Fruit fly (Drosophila melanogaster) whole organism, embryonic: ENCODE data around the gene CG44271.

Source experiments
- CG10565 ChIP-seq: fragments of 200-800 bp; sonication (Bioruptor generic); optimal IDR thresholded peaks from 3 replicates; lab custom pipeline; 2016; ENCODE audit warnings: missing biosample characterization, mild to moderate bottlenecking, missing genetic modification characterization
- CG11456 ChIP-seq: fragments of 200-800 bp; sonication (Bioruptor generic); IDR thresholded peaks from 3 replicates; pipeline ENCODE4 v1.3.6; 2022; ENCODE audit warnings: missing biosample characterization, missing genetic modification characterization
- CG15479 ChIP-seq: fragments of 200-800 bp; sonication (Bioruptor generic); optimal IDR thresholded peaks from 3 replicates; lab custom pipeline; 2019; ENCODE audit warnings: missing biosample characterization, mild to moderate bottlenecking, missing genetic modification characterization, moderate library complexity
- CG16813 ChIP-seq: fragments of 200-800 bp; sonication (Bioruptor generic); IDR thresholded peaks from 3 replicates; pipeline ENCODE4 v1.3.6; 2022; ENCODE audit warnings: missing biosample characterization, missing genetic modification characterization; ENCODE audit not compliant: partially characterized antibody
- CG17385 ChIP-seq: fragments of 200-800 bp; sonication (Bioruptor generic); optimal IDR thresholded peaks from 3 replicates; lab custom pipeline; 2018; ENCODE audit warnings: missing biosample characterization, mild to moderate bottlenecking, missing genetic modification characterization
- CG2889 ChIP-seq: fragments of 200-800 bp; sonication (Bioruptor generic); IDR thresholded peaks from 3 replicates; pipeline ENCODE4 v1.3.6; 2022; ENCODE audit warnings: missing biosample characterization, missing genetic modification characterization
- CG32532 ChIP-seq: fragments of 200-800 bp; sonication (Bioruptor generic); IDR thresholded peaks from 2 replicates; pipeline ENCODE4 v1.3.6; 2022; ENCODE audit warnings: missing biosample characterization, missing genetic modification characterization
- CG33213 ChIP-seq: fragments of 200-800 bp; sonication (Bioruptor generic); optimal IDR thresholded peaks from 3 replicates; lab custom pipeline; 2016; ENCODE audit warnings: missing biosample characterization, missing genetic modification characterization
- CG4328 ChIP-seq: fragments of 200-800 bp; sonication (Bioruptor generic); optimal IDR thresholded peaks from 3 replicates; lab custom pipeline; 2017; ENCODE audit warnings: missing biosample characterization, missing genetic modification reagents, missing genetic modification characterization
- CG6654 ChIP-seq: fragments of 200-800 bp; sonication (Bioruptor generic); optimal IDR thresholded peaks from 2 replicates; lab custom pipeline; 2017; ENCODE audit warnings: missing biosample characterization, mild to moderate bottlenecking, missing genetic modification characterization
- CG6791 ChIP-seq: fragments of 200-800 bp; sonication (Bioruptor generic); IDR thresholded peaks from 3 replicates; pipeline ENCODE4 v1.3.6; 2022; ENCODE audit warnings: missing biosample characterization, missing genetic modification characterization; ENCODE audit not compliant: partially characterized antibody
- CG7372 ChIP-seq: fragments of 200-800 bp; sonication (Bioruptor generic); IDR thresholded peaks from 2 replicates; pipeline ENCODE4 v1.3.6; 2022; ENCODE audit warnings: missing biosample characterization, missing genetic modification characterization
- CG7928 ChIP-seq: fragments of 200-800 bp; sonication (Bioruptor generic); optimal IDR thresholded peaks from 2 replicates; lab custom pipeline; 2017; ENCODE audit warnings: missing biosample characterization, mild to moderate bottlenecking, missing genetic modification characterization
- CG8765 ChIP-seq: fragments of 200-800 bp; sonication (Bioruptor generic); IDR thresholded peaks from 2 replicates; pipeline ENCODE4 v1.3.6; 2022; ENCODE audit warnings: missing biosample characterization, missing genetic modification characterization
- D ChIP-seq, 2 experiments: fragments of 200-800 bp in 1 of 2; fragments of >200 bp in 1 of 2; sonication (Bioruptor generic) in 1 of 2; optimal IDR thresholded peaks; 2 replicates in 1 of 2; 3 replicates in 1 of 2; lab custom pipeline; 2017; ENCODE audit warnings: mild to moderate bottlenecking in 1 of 2, missing biosample characterization in 1 of 2, missing genetic modification characterization in 1 of 2, missing genetic modification reagents in 1 of 2
- D19B ChIP-seq: fragments of 200-800 bp; sonication (Bioruptor generic); optimal IDR thresholded peaks from 2 replicates; lab custom pipeline; 2017; ENCODE audit warnings: missing biosample characterization, mild to moderate bottlenecking, missing genetic modification characterization
- Elba2 ChIP-seq: fragments of 200-800 bp; sonication (Bioruptor generic); optimal IDR thresholded peaks from 3 replicates; lab custom pipeline; 2016; ENCODE audit warnings: missing biosample characterization, missing genetic modification characterization
- Fer2 ChIP-seq: fragments of 200-800 bp; sonication (Bioruptor generic); optimal IDR thresholded peaks from 2 replicates; lab custom pipeline; 2018; ENCODE audit warnings: missing biosample characterization, mild to moderate bottlenecking, missing genetic modification characterization, moderate library complexity
- Gsc ChIP-seq: fragments of 200-800 bp; sonication (Bioruptor generic); IDR thresholded peaks from 2 replicates; pipeline ENCODE4 v1.3.6; 2022; ENCODE audit warnings: missing biosample characterization, missing genetic modification characterization
- H2.0 ChIP-seq: fragments of 200-800 bp; sonication (Bioruptor generic); IDR thresholded peaks from 2 replicates; pipeline ENCODE4 v1.3.6; 2022; ENCODE audit warnings: missing biosample characterization, missing genetic modification characterization
- Hey ChIP-seq: fragments of 200-800 bp; sonication (Bioruptor generic); optimal IDR thresholded peaks from 3 replicates; lab custom pipeline; 2018; ENCODE audit warnings: missing biosample characterization, mild to moderate bottlenecking, missing genetic modification characterization
- Hr3 ChIP-seq: fragments of 200-800 bp; sonication (Bioruptor generic); optimal IDR thresholded peaks from 3 replicates; lab custom pipeline; 2016; ENCODE audit warnings: missing biosample characterization, missing genetic modification characterization
- Hr51 ChIP-seq, 2 experiments: fragments of 200-800 bp; sonication (Bioruptor generic); optimal IDR thresholded peaks; 2 replicates in 1 of 2; 3 replicates in 1 of 2; lab custom pipeline; 2016 to 2018; ENCODE audit warnings: missing biosample characterization in 2 of 2, missing genetic modification characterization in 2 of 2, mild to moderate bottlenecking in 1 of 2, moderate library complexity in 1 of 2
- MTF-1 ChIP-seq: fragments of 200-800 bp; sonication (Bioruptor generic); optimal IDR thresholded peaks from 2 replicates; lab custom pipeline; 2018; ENCODE audit warnings: missing biosample characterization, mild to moderate bottlenecking, missing genetic modification characterization, borderline replicate concordance
- Pdp1 ChIP-seq, 2 experiments: fragments of 200-800 bp; sonication (Bioruptor generic); optimal IDR thresholded peaks; 3 replicates each; lab custom pipeline; 2016; ENCODE audit warnings: missing biosample characterization in 2 of 2, missing genetic modification characterization in 2 of 2, mild to moderate bottlenecking in 1 of 2, moderate library complexity in 1 of 2
- Poxn ChIP-seq: fragments of 200-800 bp; sonication (Bioruptor generic); IDR thresholded peaks from 2 replicates; pipeline ENCODE4 v1.3.6; 2022; ENCODE audit warnings: missing biosample characterization, missing genetic modification characterization
- Xbp1 ChIP-seq: fragments of 200-800 bp; sonication (Bioruptor generic); optimal IDR thresholded peaks from 3 replicates; lab custom pipeline; 2016; ENCODE audit warnings: missing biosample characterization, mild to moderate bottlenecking, missing genetic modification characterization
- YL-1 ChIP-seq: fragments of 200-800 bp; sonication (Bioruptor generic); optimal IDR thresholded peaks from 3 replicates; lab custom pipeline; 2017; ENCODE audit warnings: missing biosample characterization, mild to moderate bottlenecking, missing genetic modification characterization
- ac ChIP-seq: fragments of 200-800 bp; sonication (Bioruptor generic); optimal IDR thresholded peaks from 3 replicates; lab custom pipeline; 2017; ENCODE audit warnings: missing biosample characterization, mild to moderate bottlenecking, missing genetic modification characterization
- bowl ChIP-seq: fragments of 200-800 bp; sonication (Bioruptor generic); IDR thresholded peaks from 2 replicates; pipeline ENCODE4 v1.3.6; 2022; ENCODE audit warnings: missing biosample characterization, missing genetic modification characterization
- dm ChIP-seq: fragments of 200-800 bp; sonication (Bioruptor generic); optimal IDR thresholded peaks from 3 replicates; lab custom pipeline; 2016; ENCODE audit warnings: missing biosample characterization, missing genetic modification characterization
- fu2 ChIP-seq: fragments of 200-800 bp; sonication (Bioruptor generic); optimal IDR thresholded peaks from 2 replicates; lab custom pipeline; 2016; ENCODE audit warnings: missing biosample characterization, missing genetic modification characterization
- gfzf ChIP-seq: fragments of 200-800 bp; sonication (Bioruptor generic); optimal IDR thresholded peaks from 2 replicates; lab custom pipeline; 2016; ENCODE audit warnings: missing biosample characterization, mild to moderate bottlenecking, missing genetic modification characterization, moderate library complexity
- gro ChIP-seq: fragments of 200-800 bp; sonication (Bioruptor generic); optimal IDR thresholded peaks from 2 replicates; lab custom pipeline; 2016; ENCODE audit warnings: missing biosample characterization, missing genetic modification characterization
- jing ChIP-seq: fragments of 200-800 bp; sonication (Bioruptor generic); optimal IDR thresholded peaks from 2 replicates; lab custom pipeline; 2018; ENCODE audit warnings: missing biosample characterization, mild to moderate bottlenecking, missing genetic modification characterization
- kni ChIP-seq: fragments of 200-800 bp; sonication (Bioruptor generic); optimal IDR thresholded peaks from 3 replicates; lab custom pipeline; 2017; ENCODE audit warnings: mild to moderate bottlenecking, missing biosample characterization, missing genetic modification reagents, missing genetic modification characterization
- maf-S ChIP-seq: fragments of 200-800 bp; sonication (Bioruptor generic); optimal IDR thresholded peaks from 2 replicates; lab custom pipeline; 2016; ENCODE audit warnings: missing biosample characterization, missing genetic modification characterization
- nau ChIP-seq: fragments of 200-800 bp; sonication (Bioruptor generic); optimal IDR thresholded peaks from 3 replicates; lab custom pipeline; 2017; ENCODE audit warnings: missing biosample characterization, mild to moderate bottlenecking, missing genetic modification characterization, missing genetic modification reagents
- oc ChIP-seq: fragments of 200-800 bp; sonication (Bioruptor generic); optimal IDR thresholded peaks from 2 replicates; lab custom pipeline; 2018; ENCODE audit warnings: missing biosample characterization, mild to moderate bottlenecking, missing genetic modification characterization, moderate library complexity
- org-1 ChIP-seq: fragments of 200-800 bp; sonication (Bioruptor generic); optimal IDR thresholded peaks from 2 replicates; lab custom pipeline; 2017; ENCODE audit warnings: missing biosample characterization, missing genetic modification characterization
- pb ChIP-seq: fragments of 200-800 bp; sonication (Bioruptor generic); optimal IDR thresholded peaks from 3 replicates; lab custom pipeline; 2016; ENCODE audit warnings: missing biosample characterization, missing genetic modification characterization
- prd ChIP-seq, 3 experiments: fragments of >200 bp in 2 of 3; fragments of 200-800 bp in 1 of 3; sonication (Bioruptor generic) in 1 of 3; optimal IDR thresholded peaks in 2 of 3; IDR thresholded peaks in 1 of 3; 2 replicates in 2 of 3; 3 replicates in 1 of 3; pipeline versions ENCODE4 v1.3.6 to Lab custom; 2017 to 2022; ENCODE audit warnings: missing biosample characterization in 1 of 3, missing genetic modification characterization in 1 of 3
- sc ChIP-seq, 3 experiments: fragments of >200 bp in 2 of 3; fragments of 200-800 bp in 1 of 3; sonication (Bioruptor generic) in 1 of 3; optimal IDR thresholded peaks; 2 replicates in 2 of 3; 3 replicates in 1 of 3; lab custom pipeline; 2017; ENCODE audit warnings: mild to moderate bottlenecking in 1 of 3, missing biosample characterization in 1 of 3, missing genetic modification characterization in 1 of 3, missing genetic modification reagents in 1 of 3
- sens-2 ChIP-seq: fragments of 200-800 bp; sonication (Bioruptor generic); IDR thresholded peaks from 2 replicates; pipeline ENCODE4 v1.3.6; 2022; ENCODE audit warnings: missing biosample characterization, missing genetic modification characterization
- usp ChIP-seq: fragments of >200 bp; optimal IDR thresholded peaks from 2 replicates; lab custom pipeline; 2017; ENCODE audit warnings: missing biosample characterization, missing genetic modification characterization
- wor ChIP-seq: fragments of 200-800 bp; sonication (Bioruptor generic); IDR thresholded peaks from 2 replicates; pipeline ENCODE4 v1.3.6; 2022; ENCODE audit warnings: missing biosample characterization, missing genetic modification characterization

CG44271 gene

DNA sequence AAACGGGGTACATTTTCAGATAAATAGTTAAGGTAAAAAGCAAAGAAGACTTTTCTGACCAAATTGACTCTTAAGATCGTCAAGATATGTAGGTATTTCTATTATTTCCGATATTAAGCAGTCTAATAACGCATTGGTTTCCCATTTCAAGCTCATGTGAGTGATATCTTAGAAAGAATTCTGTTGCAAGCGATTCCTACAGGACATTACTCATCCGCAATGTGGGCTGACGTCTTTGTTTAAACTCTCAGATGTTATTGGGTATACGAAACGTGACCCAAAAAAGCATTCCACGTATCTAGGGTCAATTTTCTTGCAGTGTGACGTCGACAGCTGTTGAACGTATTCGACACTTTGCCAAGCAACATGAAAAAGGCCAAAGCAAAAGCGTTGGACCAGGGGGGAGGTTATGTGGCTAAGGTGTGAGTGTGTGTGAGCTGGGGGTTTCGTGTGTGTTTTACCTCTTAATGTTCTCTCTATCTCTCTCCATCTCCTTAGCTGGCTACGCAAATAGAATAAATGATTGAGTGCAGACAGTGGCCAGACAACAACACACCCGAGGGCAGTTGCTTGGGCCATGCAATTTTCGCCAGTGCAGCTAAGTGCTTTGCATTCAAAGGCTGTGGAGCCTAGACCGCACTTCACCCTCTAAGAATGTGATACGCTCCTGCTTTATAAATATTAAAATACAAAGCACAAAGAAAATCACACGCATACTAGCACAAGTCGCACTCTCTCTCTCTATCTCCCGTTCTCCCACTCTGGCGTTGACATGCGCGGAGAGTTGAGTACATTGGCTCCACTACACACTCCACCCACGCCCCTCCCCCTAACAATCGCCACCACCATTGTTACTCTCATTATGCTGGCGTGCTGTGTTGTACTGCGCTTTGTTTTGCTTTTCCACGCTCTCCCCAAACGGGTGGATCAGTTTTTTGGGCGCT, 39.6 kb upstream of the CG44271 start (continued):
- TF ChIP-seq jing (GFP tag; lab: Kevin White, UChicago), result peak; percentile 93
- TF ChIP-seq Poxn (GFP tag; lab: Robert Waterston, UW), result peak; percentile 73
- TF ChIP-seq CG6791 (GFP tag; lab: Robert Waterston, UW), result peak; percentile 45; the same call in 1 of the 3 replicates
- TF ChIP-seq CG32532, result peak; percentile 86
- peak; percentile 92 for TF ChIP-seq CG7372
- TF ChIP-seq bowl (GFP tag; lab: Robert Waterston, UW), result peak; percentile 9; the same call in 1 of the 2 replicates
- peak; percentile 91 for TF ChIP-seq CG17385 (GFP tag; lab: Kevin White, UChicago)
- TF ChIP-seq ac (GFP tag; lab: Kevin White, UChicago), result no peak
- peak; percentile 64 for TF ChIP-seq oc
- peak; percentile 90 to 97 for TF ChIP-seq Pdp1 (GFP tag; optimal IDR thresholded peaks at IDR 0.05; lab: Kevin White, UChicago)
- no peak for TF ChIP-seq prd (optimal IDR thresholded peaks at IDR 0.05; lab: Kevin White, UChicago)
- TF ChIP-seq prd (GFP tag; IDR thresholded peaks at IDR 0.05; lab: Robert Waterston, UW), result peak; percentile 91
- peak; percentile 95 for TF ChIP-seq CG4328 (GFP tag; lab: Kevin White, UChicago)
- peak; percentile 89 for TF ChIP-seq D19B (GFP tag; lab: Kevin White, UChicago)
- TF ChIP-seq gro, result peak; percentile 96
- peak; percentile 89 for TF ChIP-seq Fer2 (tag; lab: Kevin White, UChicago)
- TF ChIP-seq D (optimal IDR thresholded peaks at IDR 0.05; lab: Kevin White, UChicago), result no peak
- peak; percentile 97 for TF ChIP-seq D (GFP tag; optimal IDR thresholded peaks at IDR 0.05; lab: Kevin White, UChicago)
- peak; percentile 25 for TF ChIP-seq gfzf
- peak; percentile 97 for TF ChIP-seq fu2
- TF ChIP-seq Hr3 (GFP tag; lab: Kevin White, UChicago), result peak; percentile 97
- peak; percentile 96 for TF ChIP-seq pb (GFP tag; lab: Kevin White, UChicago)
- peak; percentile 85 for TF ChIP-seq CG11456 (GFP tag; lab: Robert Waterston, UW)
- peak; percentile 70 for TF ChIP-seq CG7928 (GFP tag; lab: Kevin White, UChicago)
- peak; percentile 85 for TF ChIP-seq CG10565 (GFP tag; lab: Kevin White, UChicago)
- peak; percentile 34; the same call in 1 of the 2 replicates for TF ChIP-seq CG8765 (GFP tag; lab: Robert Waterston, UW)
- TF ChIP-seq dm, result peak; percentile 94
- peak; percentile 63 for TF ChIP-seq CG16813 (GFP tag; lab: Robert Waterston, UW)
- peak; percentile 78 for TF ChIP-seq Hey (tag; lab: Kevin White, UChicago)
- no peak for TF ChIP-seq sc (optimal IDR thresholded peaks at IDR 0.05; lab: Kevin White, UChicago)
- TF ChIP-seq sc (GFP tag; optimal IDR thresholded peaks at IDR 0.05; lab: Kevin White, UChicago), result peak; percentile 95
- peak; percentile 97 for TF ChIP-seq nau
- TF ChIP-seq CG33213 (GFP tag; lab: Kevin White, UChicago), result peak; percentile 94
- peak; percentile 50 for TF ChIP-seq Gsc (GFP tag; lab: Robert Waterston, UW)
- TF ChIP-seq CG6654 (GFP tag; lab: Kevin White, UChicago), result peak; percentile 87
- peak; percentile 95 for TF ChIP-seq Xbp1 (GFP tag; lab: Kevin White, UChicago)
- TF ChIP-seq kni, result peak; percentile 92
- TF ChIP-seq org-1 (GFP tag; lab: Kevin White, UChicago), result peak; percentile 97
- peak; percentile 86 for TF ChIP-seq wor (GFP tag; lab: Robert Waterston, UW)
- peak; percentile 26 for TF ChIP-seq sens-2 (GFP tag; lab: Robert Waterston, UW)
- TF ChIP-seq Elba2 (GFP tag; lab: Kevin White, UChicago), result peak; percentile 32
- peak; percentile 95 to 96 for TF ChIP-seq Hr51 (GFP tag; optimal IDR thresholded peaks at IDR 0.05; lab: Kevin White, UChicago)
- no peak for TF ChIP-seq usp (GFP tag; lab: Kevin White, UChicago)
- peak; percentile 78 for TF ChIP-seq H2.0 (GFP tag; lab: Robert Waterston, UW)
- TF ChIP-seq MTF-1 (GFP tag; lab: Kevin White, UChicago), result peak; percentile 43
- no peak for TF ChIP-seq CG15479
- peak; percentile 95 for TF ChIP-seq maf-S (GFP tag; lab: Kevin White, UChicago)
- TF ChIP-seq YL-1 (GFP tag; lab: Kevin White, UChicago), result peak; percentile 79
- peak; percentile 82 for TF ChIP-seq CG2889 (GFP tag; lab: Robert Waterston, UW)
